Worm (Caenorhabditis elegans): Measurements from ENCODE around the gene unc-49.

ce11 chrIII:10560296-10560695, 39.7 kb downstream of the unc-49 start, which contains the start of gene rab-30:
- TF ChIP-seq lsy-2 (tag; optimal IDR thresholded peaks at IDR 0.05) (no peak), ceh-83 (GFP tag; optimal IDR thresholded peaks at IDR 0.05) (no peak), blmp-1 (tag; optimal IDR thresholded peaks at IDR 0.05) (no peak), nhr-237 (tag; optimal IDR thresholded peaks at IDR 0.05) (no peak), unc-62 (GFP tag; optimal IDR thresholded peaks at IDR 0.05) (no peak), snpc-4 (tag; optimal IDR thresholded peaks at IDR 0.05) (no peak), lin-32 (GFP tag; optimal IDR thresholded peaks at IDR 0.05) (no peak), pha-4 (tag; optimal IDR thresholded peaks at IDR 0.05) (no peak), M03D4.4 (tag; optimal IDR thresholded peaks at IDR 0.05) (no peak), unc-39 (tag; optimal IDR thresholded peaks at IDR 0.05) (no peak), cnd-1 (tag; optimal IDR thresholded peaks at IDR 0.05) (no peak), nhr-76 (tag; optimal IDR thresholded peaks at IDR 0.05) (no peak), nhr-12 (tag; optimal IDR thresholded peaks at IDR 0.05) (no peak), elt-1 (tag; optimal IDR thresholded peaks at IDR 0.05; ENCODE audit: borderline replicate concordance, insufficient read depth) (no peak)
